Fruit fly (Drosophila melanogaster): Measurements from ENCODE around the gene Mic26-27.
A peak's percentile ranks its signal among the peaks of the same experiment; 100 is the strongest.

Gene Mic26-27

dm6 chr3R:16154682-16155081 is 8.0 kb upstream of the Mic26-27 start, which contains the start of gene CG6006:
CG6006 (plus strand) TSS chr3R:16154982.
- TF ChIP-seq noc (tag; optimal IDR thresholded peaks at IDR 0.05): no peak

DNA sequence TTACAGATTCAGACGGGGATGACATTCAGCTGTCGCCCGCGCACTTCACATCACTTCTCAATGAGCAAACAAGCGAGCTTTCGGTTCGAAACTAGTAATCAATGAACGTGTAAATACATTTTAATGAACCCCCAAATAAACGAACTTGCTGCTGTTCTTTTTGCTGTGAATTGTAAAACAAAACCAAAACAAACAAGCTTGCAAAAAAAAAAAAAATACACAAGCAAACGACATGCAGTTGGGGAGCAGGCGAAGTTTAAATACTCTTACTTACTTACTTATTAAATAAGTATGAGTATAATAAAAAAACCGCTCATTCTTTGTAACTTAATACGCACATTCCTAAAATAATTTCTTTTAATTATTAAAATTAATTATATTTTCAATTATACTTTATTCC is 7.6 kb upstream of the Mic26-27 start:
- no peak for TF ChIP-seq noc (tag; optimal IDR thresholded peaks at IDR 0.05)

dm6 chr3R:16153356-16153905 is 6.8 kb upstream of the Mic26-27 start:
- TF ChIP-seq noc (tag; optimal IDR thresholded peaks at IDR 0.05): no peak

- TF ChIP-seq noc (tag; optimal IDR thresholded peaks at IDR 0.05): no peak
These were observed 5.7 kb upstream of the Mic26-27 start for dm6 chr3R:16152369-16152768.

DNA sequence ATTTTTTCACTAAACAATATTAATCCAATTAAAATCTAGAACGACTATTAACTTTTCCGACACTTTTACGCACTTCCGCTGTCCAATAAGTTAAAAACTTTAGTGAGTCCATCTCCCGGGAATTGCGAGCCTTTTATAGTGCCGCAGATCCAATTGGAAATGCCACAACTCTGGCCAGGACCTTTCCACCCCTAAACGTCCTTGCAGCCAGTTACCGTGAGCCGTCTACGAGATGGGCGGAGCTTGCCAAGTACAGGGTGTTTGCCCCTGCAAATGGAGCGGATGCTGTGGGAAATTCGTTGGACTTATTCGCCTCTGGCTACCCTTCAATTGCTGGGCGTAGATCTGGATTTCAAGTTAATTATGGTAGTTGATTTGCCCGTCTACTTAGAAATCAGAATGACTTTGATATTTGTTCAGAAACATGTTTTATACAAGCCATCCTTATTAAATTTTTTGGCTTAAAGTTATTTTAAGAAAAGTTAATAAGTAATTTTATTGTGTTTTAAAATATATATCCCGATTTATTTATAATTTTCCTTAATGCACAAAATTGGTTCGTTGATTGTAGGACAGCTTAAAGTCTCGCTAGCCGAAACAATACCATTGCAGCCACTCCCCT is 4.7 kb upstream of the Mic26-27 start, which contains the start of gene Fer2:
Gene Fer2, minus strand, starts transcription at position 74 of the 622 bp plus-strand sequence.
- no peak for TF ChIP-seq noc (tag; optimal IDR thresholded peaks at IDR 0.05)

dm6 chr3R:16148712-16149111 is 2.1 kb upstream of the Mic26-27 start:
- TF ChIP-seq noc (tag; optimal IDR thresholded peaks at IDR 0.05): no peak

dm6 chr3R:16135616-16136015 is 11.0 kb downstream of the Mic26-27 start:
- no peak for TF ChIP-seq noc (tag; optimal IDR thresholded peaks at IDR 0.05)

dm6 chr3R:16128471-16128870 is 18.2 kb downstream of the Mic26-27 start:
- TF ChIP-seq noc (tag; optimal IDR thresholded peaks at IDR 0.05): no peak

dm6 chr3R:16119441-16119840 is 27.2 kb downstream of the Mic26-27 start:
- no peak for TF ChIP-seq noc (tag; optimal IDR thresholded peaks at IDR 0.05)

DNA sequence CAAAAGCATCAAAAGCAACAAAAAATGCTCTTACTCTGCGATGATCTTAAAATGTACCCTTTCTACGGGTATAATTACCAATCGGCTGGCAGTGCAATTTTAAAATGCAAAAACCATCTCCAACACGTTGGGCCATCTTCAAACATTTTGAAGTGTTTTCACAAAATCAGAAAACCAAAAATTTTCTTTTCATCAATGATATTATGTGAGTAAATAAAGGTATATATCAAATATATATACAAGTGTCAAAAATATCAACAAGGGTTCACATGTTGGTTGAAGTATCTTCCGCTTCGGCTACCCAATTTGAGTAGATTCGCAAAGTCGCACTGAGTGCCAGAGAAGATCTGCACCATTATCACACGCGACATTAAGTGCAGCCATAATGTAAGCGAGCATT is 29.3 kb downstream of the Mic26-27 start:
- no peak for TF ChIP-seq noc (tag; optimal IDR thresholded peaks at IDR 0.05)

dm6 chr3R:16115861-16116260 is 30.8 kb downstream of the Mic26-27 start, which contains the start of gene Sb:
Sb (plus strand) TSS chr3R:16116161.
- no peak for TF ChIP-seq noc (tag; optimal IDR thresholded peaks at IDR 0.05)

dm6 chr3R:16113124-16113523 is 33.5 kb downstream of the Mic26-27 start:
- no peak for TF ChIP-seq noc (tag; optimal IDR thresholded peaks at IDR 0.05)

dm6 chr3R:16105813-16106480 is 40.7 kb downstream of the Mic26-27 start:
- TF ChIP-seq noc (tag; optimal IDR thresholded peaks at IDR 0.05): no peak

DNA sequence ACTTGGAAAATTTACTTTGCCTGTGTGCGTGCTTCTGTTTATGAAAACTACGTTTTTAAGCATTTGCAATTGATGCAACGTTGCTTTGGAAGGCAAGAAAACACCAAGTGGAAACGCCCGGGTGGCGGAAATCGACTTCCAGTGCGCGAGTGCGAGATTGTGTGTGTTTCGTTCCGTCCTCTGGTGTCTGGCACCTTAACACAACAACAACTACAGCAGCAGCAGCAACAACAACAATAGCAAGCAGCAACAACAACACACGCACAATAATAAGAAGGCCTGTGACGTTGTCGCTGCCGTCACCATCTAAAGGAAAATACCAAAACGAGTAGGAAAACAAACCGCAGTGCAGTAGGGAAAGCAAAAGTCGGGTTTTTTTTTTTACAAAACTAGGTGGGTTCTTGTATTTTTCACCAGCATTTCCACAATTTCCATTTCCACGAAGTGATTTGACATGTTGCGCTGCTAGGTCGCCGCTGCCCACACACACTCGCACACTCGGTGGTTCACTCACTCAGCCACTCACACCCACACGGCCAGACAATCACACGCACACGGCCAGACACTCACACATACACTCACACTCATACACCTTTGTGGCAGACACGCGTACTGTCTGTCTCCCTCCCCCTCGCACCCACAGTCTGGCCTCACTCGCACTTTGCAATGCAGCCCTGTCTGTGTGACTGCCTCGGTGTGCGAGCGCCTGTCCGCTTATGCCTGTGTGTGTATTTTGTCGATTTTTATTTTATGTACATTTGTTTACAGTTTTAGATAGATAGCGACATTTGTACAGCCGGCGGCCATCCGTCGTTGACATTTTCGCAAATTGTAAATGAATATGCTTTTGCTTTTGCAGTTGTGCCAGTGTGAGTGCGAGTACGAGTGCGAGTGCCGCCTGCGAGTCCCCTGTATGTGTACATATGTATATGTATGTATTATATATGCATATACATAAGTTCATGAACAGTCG is 47.1 kb downstream of the Mic26-27 start:
- peak; percentile 71 for TF ChIP-seq noc (tag; optimal IDR thresholded peaks at IDR 0.05)

dm6 chr3R:16098333-16099267 is 48.1 kb downstream of the Mic26-27 start, which contains the start of the genes Mhcl and Akt:
Mhcl (minus strand) TSS chr3R:16098761.
Akt (plus strand) TSS chr3R:16099228.
- no peak for TF ChIP-seq noc (tag; optimal IDR thresholded peaks at IDR 0.05)
